Worm (Caenorhabditis elegans) whole organism, L4 larva: ENCODE data around the gene pgp-11.

ENCODE experiments used
- Y75B8A.6 ChIP-seq: fragments of 200-800 bp; sonication (Bioruptor generic); IDR thresholded peaks from 2 replicates; pipeline ENCODE4 v1.3.6; 2022; ENCODE audit warnings: missing genetic modification reagents, missing genetic modification characterization, missing compliant biosample characterization
- ama-1 ChIP-seq: fragments of 150-350 bp; optimal IDR thresholded peaks from 2 replicates; lab custom pipeline; 2014; ENCODE audit warnings: inconsistent platforms, mixed read lengths
- ceh-82 ChIP-seq: sonication (generic microtip); optimal IDR thresholded peaks from 2 replicates; lab custom pipeline; 2017; ENCODE audit warnings: missing biosample characterization, missing genetic modification characterization
- madf-9 ChIP-seq: fragments of 200-800 bp; sonication (Bioruptor generic); conservative IDR thresholded peaks from 2 replicates; pipeline ENCODE4 v1.3.6; 2022; ENCODE audit warnings: missing genetic modification reagents, missing genetic modification characterization, missing compliant biosample characterization
- mxl-2 ChIP-seq: fragments of 200-800 bp; sonication (Bioruptor generic); conservative IDR thresholded peaks from 2 replicates; pipeline ENCODE4 v1.3.6; 2022; ENCODE audit warnings: missing genetic modification reagents, missing genetic modification characterization, missing compliant biosample characterization
- nhr-237 ChIP-seq: sonication (generic microtip); optimal IDR thresholded peaks from 2 replicates; lab custom pipeline; 2017; ENCODE audit warnings: missing biosample characterization, missing genetic modification characterization
- skn-1 ChIP-seq: fragments of 150-350 bp; optimal IDR thresholded peaks from 2 replicates; lab custom pipeline; 2014; ENCODE audit warnings: missing biosample characterization, missing genetic modification characterization
- zfp-2 ChIP-seq: sonication (generic microtip); optimal IDR thresholded peaks from 2 replicates; lab custom pipeline; 2016; ENCODE audit warnings: mild to moderate bottlenecking, missing genetic modification characterization, missing compliant biosample characterization

DNA sequence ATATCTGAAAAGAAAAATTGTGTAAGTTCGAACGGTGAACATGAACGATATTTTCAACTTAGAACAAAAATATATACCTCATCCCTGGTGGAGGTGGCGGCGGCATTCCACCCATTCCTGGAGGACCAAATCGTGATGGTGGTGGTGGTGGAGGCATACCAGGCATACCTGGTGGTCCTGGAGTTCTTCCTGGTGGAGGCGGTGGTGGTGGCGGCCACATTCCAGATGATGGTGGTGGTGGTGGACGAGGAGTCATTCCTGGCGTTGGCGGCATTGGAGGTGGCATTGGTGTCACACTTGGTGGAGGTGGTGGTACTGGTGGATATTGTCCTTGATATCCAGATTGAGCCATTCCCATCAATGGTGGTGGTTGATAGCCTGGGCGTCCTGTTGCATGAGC lies 30.6 kb upstream of the pgp-11 start:
- no peak for TF ChIP-seq nhr-237
- TF ChIP-seq skn-1, result no peak
- no peak for TF ChIP-seq Y75B8A.6 (GFP tag; lab: Robert Waterston, UW)
- TF ChIP-seq ceh-82 (tag; lab: Kevin White, UChicago), result no peak
- no peak for TF ChIP-seq madf-9
- no peak for TF ChIP-seq ama-1 (lab: Kevin White, UChicago)
- TF ChIP-seq zfp-2 (tag; lab: Kevin White, UChicago), result no peak
- TF ChIP-seq mxl-2, result no peak
